Worm (Caenorhabditis elegans) whole organism, late embryonic: ENCODE data around the gene prdx-6.

ENCODE experiments used
- C08G9.2 ChIP-seq: sonication (generic microtip); optimal IDR thresholded peaks from 2 replicates; lab custom pipeline; 2016; ENCODE audit warnings: mild to moderate bottlenecking, missing genetic modification characterization, moderate library complexity, missing compliant biosample characterization
- F13H6.1 ChIP-seq: sonication (generic microtip); optimal IDR thresholded peaks from 2 replicates; lab custom pipeline; 2016; ENCODE audit warnings: missing genetic modification characterization, missing compliant biosample characterization
- K02D7.2 ChIP-seq: sonication (generic microtip); optimal IDR thresholded peaks from 2 replicates; lab custom pipeline; 2017; ENCODE audit warnings: mild to moderate bottlenecking, missing genetic modification characterization, missing compliant biosample characterization
- K09A11.1 ChIP-seq: sonication (generic microtip); optimal IDR thresholded peaks from 2 replicates; lab custom pipeline; 2017; ENCODE audit warnings: antibody characterized with exemption, mild to moderate bottlenecking, missing genetic modification characterization, missing compliant biosample characterization; ENCODE audit not compliant: insufficient read depth
- T23F11.4 ChIP-seq: fragments of 200-800 bp; sonication (Bioruptor generic); optimal IDR thresholded peaks from 2 replicates; lab custom pipeline; 2018; ENCODE audit warnings: mild to moderate bottlenecking, missing genetic modification characterization, missing compliant biosample characterization
- Y22D7AL.16 ChIP-seq: sonication (generic microtip); optimal IDR thresholded peaks from 2 replicates; lab custom pipeline; 2016; ENCODE audit warnings: missing genetic modification characterization, missing compliant biosample characterization
- ahr-1 ChIP-seq: sonication (generic microtip); optimal IDR thresholded peaks from 2 replicates; lab custom pipeline; 2016; ENCODE audit warnings: missing genetic modification characterization, missing compliant biosample characterization
- ama-1 ChIP-seq: fragments of 150-350 bp; optimal IDR thresholded peaks from 2 replicates; lab custom pipeline; 2014
- ceh-2 ChIP-seq: sonication (generic microtip); optimal IDR thresholded peaks from 2 replicates; lab custom pipeline; 2016; ENCODE audit warnings: missing genotype, missing genetic modification characterization, missing compliant biosample characterization
- ceh-22 ChIP-seq: sonication (generic microtip); optimal IDR thresholded peaks from 2 replicates; lab custom pipeline; 2017; ENCODE audit warnings: missing biosample characterization, missing genetic modification characterization
- ceh-30 ChIP-seq: fragments of 150-350 bp; optimal IDR thresholded peaks from 2 replicates; lab custom pipeline; 2014; ENCODE audit warnings: missing biosample characterization, missing genetic modification characterization
- ceh-31 ChIP-seq: sonication (generic microtip); optimal IDR thresholded peaks from 2 replicates; lab custom pipeline; 2016; ENCODE audit warnings: missing genetic modification characterization, missing compliant biosample characterization
- ceh-34 ChIP-seq: sonication (generic microtip); optimal IDR thresholded peaks from 2 replicates; lab custom pipeline; 2016; ENCODE audit warnings: mild to moderate bottlenecking, missing genetic modification characterization, missing compliant biosample characterization
- ceh-6 ChIP-seq: fragments of 200-800 bp; sonication (Bioruptor generic); optimal IDR thresholded peaks from 2 replicates; lab custom pipeline; 2018; ENCODE audit warnings: mild to moderate bottlenecking, missing genetic modification characterization, missing compliant biosample characterization
- ceh-9 ChIP-seq: sonication (generic microtip); optimal IDR thresholded peaks from 2 replicates; lab custom pipeline; 2016; ENCODE audit warnings: mild to moderate bottlenecking, missing genetic modification characterization, inconsistent platforms, missing compliant biosample characterization
- dmd-4 ChIP-seq: sonication (generic microtip); optimal IDR thresholded peaks from 2 replicates; lab custom pipeline; 2016; ENCODE audit warnings: borderline replicate concordance, missing genetic modification characterization, missing compliant biosample characterization
- elt-4 ChIP-seq: sonication (generic microtip); optimal IDR thresholded peaks from 2 replicates; lab custom pipeline; 2016; ENCODE audit warnings: missing genetic modification characterization, missing compliant biosample characterization
- fkh-10 ChIP-seq: fragments of 150-350 bp; optimal IDR thresholded peaks from 2 replicates; lab custom pipeline; 2014; ENCODE audit warnings: missing biosample characterization, missing genetic modification reagents, missing genetic modification characterization
- fkh-6 ChIP-seq: sonication (generic microtip); optimal IDR thresholded peaks from 2 replicates; lab custom pipeline; 2016; ENCODE audit warnings: missing genetic modification characterization, missing compliant biosample characterization
- gmeb-2 ChIP-seq: sonication (generic microtip); optimal IDR thresholded peaks from 2 replicates; lab custom pipeline; 2016; ENCODE audit warnings: missing genetic modification characterization, inconsistent platforms, missing compliant biosample characterization
- hlh-13 ChIP-seq: fragments of 200-800 bp; sonication (Bioruptor generic); optimal IDR thresholded peaks from 2 replicates; lab custom pipeline; 2018; ENCODE audit warnings: mild to moderate bottlenecking, missing genetic modification characterization, missing compliant biosample characterization
- hlh-15 ChIP-seq: sonication (generic microtip); optimal IDR thresholded peaks from 2 replicates; lab custom pipeline; 2016; ENCODE audit warnings: missing genetic modification characterization, missing compliant biosample characterization
- hlh-30 ChIP-seq: sonication (generic microtip); optimal IDR thresholded peaks from 2 replicates; lab custom pipeline; 2017; ENCODE audit warnings: antibody characterized with exemption, missing genetic modification characterization, missing compliant biosample characterization; ENCODE audit not compliant: insufficient read depth
- hlh-6 ChIP-seq: sonication (generic microtip); optimal IDR thresholded peaks from 2 replicates; lab custom pipeline; 2016; ENCODE audit warnings: missing genotype, missing genetic modification characterization, missing compliant biosample characterization
- lim-6 ChIP-seq: sonication (generic microtip); optimal IDR thresholded peaks from 2 replicates; lab custom pipeline; 2016; ENCODE audit warnings: missing genetic modification characterization, missing compliant biosample characterization
- lin-11 ChIP-seq: fragments of 200-800 bp; sonication (Bioruptor generic); optimal IDR thresholded peaks from 2 replicates; lab custom pipeline; 2018; ENCODE audit warnings: mild to moderate bottlenecking, missing genetic modification characterization, missing compliant biosample characterization
- madf-2 ChIP-seq: sonication (generic microtip); optimal IDR thresholded peaks from 2 replicates; lab custom pipeline; 2017; ENCODE audit warnings: missing genetic modification characterization, missing compliant biosample characterization
- mec-3 ChIP-seq: sonication (generic microtip); optimal IDR thresholded peaks from 2 replicates; lab custom pipeline; 2016; ENCODE audit warnings: borderline replicate concordance, missing genetic modification characterization, missing compliant biosample characterization
- npax-4 ChIP-seq: sonication (generic microtip); optimal IDR thresholded peaks from 2 replicates; lab custom pipeline; 2016; ENCODE audit warnings: missing genetic modification characterization, missing compliant biosample characterization
- odd-2 ChIP-seq: sonication (generic microtip); optimal IDR thresholded peaks from 2 replicates; lab custom pipeline; 2017; ENCODE audit warnings: antibody characterized with exemption, mild to moderate bottlenecking, missing genetic modification characterization, missing compliant biosample characterization
- pag-3 ChIP-seq: sonication (generic microtip); optimal IDR thresholded peaks from 2 replicates; lab custom pipeline; 2016; ENCODE audit warnings: missing compliant biosample characterization, missing genetic modification characterization, borderline replicate concordance
- pat-9 ChIP-seq: fragments of 200-800 bp; sonication (Bioruptor generic); optimal IDR thresholded peaks from 2 replicates; lab custom pipeline; 2018; ENCODE audit warnings: mild to moderate bottlenecking, missing genetic modification characterization, moderate library complexity, missing compliant biosample characterization
- pax-1 ChIP-seq: fragments of 150-350 bp; optimal IDR thresholded peaks from 2 replicates; lab custom pipeline; 2014; ENCODE audit warnings: missing biosample characterization, missing genetic modification characterization
- pha-2 ChIP-seq: sonication (generic microtip); optimal IDR thresholded peaks from 2 replicates; lab custom pipeline; 2017; ENCODE audit warnings: mild to moderate bottlenecking, missing genetic modification characterization, missing compliant biosample characterization
- pqm-1 ChIP-seq: sonication (generic microtip); optimal IDR thresholded peaks from 2 replicates; lab custom pipeline; 2016; ENCODE audit warnings: missing genetic modification characterization, missing compliant biosample characterization
- pros-1 ChIP-seq: fragments of 150-350 bp; optimal IDR thresholded peaks from 2 replicates; lab custom pipeline; 2014; ENCODE audit warnings: missing biosample characterization, missing genetic modification reagents, missing genetic modification characterization
- ref-2 ChIP-seq: sonication (generic microtip); optimal IDR thresholded peaks from 2 replicates; lab custom pipeline; 2016; ENCODE audit warnings: missing genetic modification characterization, missing compliant biosample characterization
- rnt-1 ChIP-seq: sonication (generic microtip); optimal IDR thresholded peaks from 2 replicates; lab custom pipeline; 2016; ENCODE audit warnings: missing genetic modification characterization, missing compliant biosample characterization
- sdc-2 ChIP-seq: sonication (generic microtip); optimal IDR thresholded peaks from 2 replicates; lab custom pipeline; 2016; ENCODE audit warnings: missing genotype, missing genetic modification characterization, missing compliant biosample characterization
- sox-4 ChIP-seq: sonication (generic microtip); optimal IDR thresholded peaks from 2 replicates; lab custom pipeline; 2017; ENCODE audit warnings: mild to moderate bottlenecking, missing genetic modification characterization, inconsistent platforms, missing compliant biosample characterization
- tbx-2 ChIP-seq: sonication (generic microtip); optimal IDR thresholded peaks from 2 replicates; lab custom pipeline; 2016; ENCODE audit warnings: missing genetic modification characterization, missing compliant biosample characterization
- ttx-3 ChIP-seq: sonication (generic microtip); optimal IDR thresholded peaks from 2 replicates; lab custom pipeline; 2016; ENCODE audit warnings: missing genetic modification reagents, missing genetic modification characterization, missing compliant biosample characterization
- unc-42 ChIP-seq: sonication (generic microtip); optimal IDR thresholded peaks from 2 replicates; lab custom pipeline; 2016; ENCODE audit warnings: missing genotype, missing genetic modification characterization, missing compliant biosample characterization
- unc-55 ChIP-seq: sonication (generic microtip); optimal IDR thresholded peaks from 2 replicates; lab custom pipeline; 2017; ENCODE audit warnings: missing biosample characterization, missing genetic modification reagents, missing genetic modification characterization
- zip-5 ChIP-seq: sonication (generic microtip); optimal IDR thresholded peaks from 2 replicates; lab custom pipeline; 2016; ENCODE audit warnings: missing genetic modification characterization, missing compliant biosample characterization
- ztf-16 ChIP-seq: sonication (generic microtip); optimal IDR thresholded peaks from 2 replicates; lab custom pipeline; 2017; ENCODE audit warnings: missing genetic modification characterization, missing compliant biosample characterization

Gene prdx-6

DNA sequence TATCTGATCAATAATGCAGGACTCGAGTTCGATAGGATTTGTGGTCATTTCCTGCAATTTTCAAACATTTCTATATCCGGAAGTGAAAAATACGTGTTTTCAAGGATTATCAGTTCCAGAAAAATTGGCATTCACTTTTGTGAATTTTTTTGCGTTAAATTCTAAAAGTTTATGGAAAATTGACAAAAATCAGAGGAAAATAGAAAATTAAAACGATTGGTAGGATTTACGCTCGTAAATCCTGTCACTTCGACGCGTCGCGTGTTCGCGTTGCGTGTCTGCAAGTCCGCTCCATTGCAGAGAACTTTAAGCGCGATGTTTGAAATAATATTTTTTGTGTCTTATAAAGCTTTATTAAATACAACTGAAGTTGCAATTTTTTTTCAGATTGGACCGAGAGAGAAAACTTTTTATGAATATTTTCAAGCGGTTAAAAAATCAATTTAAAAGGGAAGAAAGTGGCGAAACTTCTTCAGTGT, 37.1 kb downstream of the prdx-6 start, which contains the start of gene rcat-1 (continued):
- peak; percentile 7 for TF ChIP-seq rnt-1 (tag; lab: Kevin White, UChicago)
- no peak for TF ChIP-seq lin-11 (tag; lab: Kevin White, UChicago)
- no peak for TF ChIP-seq sox-4 (tag; lab: Kevin White, UChicago)
- TF ChIP-seq ceh-31 = peak; percentile 54
- TF ChIP-seq lim-6 = no peak
- TF ChIP-seq pax-1 (tag; lab: Kevin White, UChicago) = peak; percentile 64
- no peak for TF ChIP-seq F13H6.1 (tag; lab: Kevin White, UChicago)
- TF ChIP-seq ceh-6 (GFP tag; lab: Kevin White, UChicago) = no peak
- TF ChIP-seq K02D7.2 (tag; lab: Kevin White, UChicago) = no peak
- peak; percentile 32 for TF ChIP-seq ztf-16 (tag; lab: Kevin White, UChicago)
- no peak for TF ChIP-seq pros-1
- TF ChIP-seq pat-9 (tag; lab: Kevin White, UChicago) = no peak
- no peak for TF ChIP-seq pqm-1 (tag; lab: Kevin White, UChicago)
- peak; percentile 71 for TF ChIP-seq unc-55 (GFP tag; lab: Kevin White, UChicago)
- no peak for TF ChIP-seq fkh-10 (GFP tag; lab: Kevin White, UChicago)
- TF ChIP-seq C08G9.2 = no peak
- no peak for TF ChIP-seq sdc-2 (tag; lab: Kevin White, UChicago)
- no peak for TF ChIP-seq ceh-2
- no peak for TF ChIP-seq T23F11.4 (GFP tag; lab: Kevin White, UChicago)
- TF ChIP-seq ahr-1 (tag; lab: Kevin White, UChicago) = no peak
- no peak for TF ChIP-seq ama-1 (lab: Kevin White, UChicago)
- TF ChIP-seq pag-3 (tag; lab: Kevin White, UChicago) = no peak
- peak; percentile 31 for TF ChIP-seq tbx-2 (tag; lab: Kevin White, UChicago)
- TF ChIP-seq odd-2 (tag; lab: Kevin White, UChicago) = no peak
- no peak for TF ChIP-seq ceh-22 (tag; lab: Kevin White, UChicago)
- TF ChIP-seq hlh-6 (tag; lab: Kevin White, UChicago) = no peak
- no peak for TF ChIP-seq gmeb-2 (tag; lab: Kevin White, UChicago)
- no peak for TF ChIP-seq Y22D7AL.16 (tag; lab: Kevin White, UChicago)
- no peak for TF ChIP-seq mec-3
- TF ChIP-seq madf-2 = no peak
- no peak for TF ChIP-seq ref-2 (tag; lab: Kevin White, UChicago)
- no peak for TF ChIP-seq dmd-4 (tag; lab: Kevin White, UChicago)
- TF ChIP-seq, all 69 proteins: peak for 12

DNA sequence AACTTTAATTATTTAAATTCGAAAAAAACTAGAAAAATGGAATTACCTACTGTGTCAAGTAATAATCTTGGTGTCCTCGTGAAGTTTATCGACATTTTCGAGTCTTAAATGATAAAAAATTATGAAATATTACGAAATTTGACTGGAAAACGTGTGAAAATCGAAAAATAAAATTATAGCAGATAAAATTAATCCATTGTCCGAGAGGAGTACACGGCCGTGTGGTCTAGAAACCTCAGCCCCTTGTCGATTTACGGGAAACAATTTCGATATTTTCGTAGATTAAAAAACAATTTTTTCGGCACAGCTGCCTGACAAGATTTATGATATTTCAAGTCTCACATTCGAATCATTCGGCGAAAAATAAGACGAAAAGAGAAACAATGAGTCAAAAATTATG, 38.7 kb downstream of the prdx-6 start, which contains the start of gene R02D3.8:
Gene R02D3.8, minus strand, starts transcription at position 109 of the 400 bp plus-strand sequence.
- TF ChIP-seq elt-4 (tag; lab: Kevin White, UChicago) (no peak), fkh-6 (no peak), ceh-2 (no peak), ceh-31 (peak; percentile 41), hlh-13 (GFP tag; lab: Kevin White, UChicago) (no peak), hlh-15 (tag; lab: Kevin White, UChicago) (no peak), pros-1 (no peak), npax-4 (tag; lab: Kevin White, UChicago) (no peak), lin-11 (tag; lab: Kevin White, UChicago) (no peak), tbx-2 (tag; lab: Kevin White, UChicago) (peak; percentile 27), C08G9.2 (peak; percentile 12), ceh-34 (tag; lab: Kevin White, UChicago) (no peak)

DNA sequence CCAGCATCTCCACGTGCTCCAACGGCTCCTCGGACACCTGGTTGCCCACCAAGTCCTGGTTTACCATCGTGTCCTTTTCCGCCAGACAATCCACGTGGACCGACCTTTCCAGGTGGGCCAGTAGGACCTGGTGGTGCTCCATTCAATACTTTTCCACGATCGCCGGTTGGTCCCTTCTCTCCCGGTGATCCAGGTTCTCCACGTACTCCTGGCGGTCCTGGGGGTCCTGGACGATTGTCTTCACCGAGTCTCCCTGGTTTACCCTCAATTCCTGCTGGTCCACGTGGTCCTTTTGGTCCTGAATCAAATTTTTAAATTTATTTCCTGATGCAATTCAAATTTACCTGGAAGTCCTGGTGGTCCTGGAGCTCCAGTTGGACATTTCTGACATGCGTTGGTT, 40.0 kb downstream of the prdx-6 start:
- TF ChIP-seq fkh-10 (GFP tag; lab: Kevin White, UChicago) (no peak), hlh-30 (tag; lab: Kevin White, UChicago) (no peak), ceh-30 (tag; lab: Kevin White, UChicago) (no peak), ceh-6 (GFP tag; lab: Kevin White, UChicago) (no peak), F13H6.1 (tag; lab: Kevin White, UChicago) (no peak), gmeb-2 (tag; lab: Kevin White, UChicago) (no peak), K09A11.1 (no peak), pros-1 (no peak), unc-42 (no peak), K02D7.2 (tag; lab: Kevin White, UChicago) (no peak), T23F11.4 (GFP tag; lab: Kevin White, UChicago) (no peak), lim-6 (no peak), ztf-16 (tag; lab: Kevin White, UChicago) (no peak), ama-1 (lab: Kevin White, UChicago) (no peak), ttx-3 (tag; lab: Kevin White, UChicago) (no peak), zip-5 (no peak), mec-3 (no peak), pha-2 (tag; lab: Kevin White, UChicago) (no peak), ceh-9 (tag; lab: Kevin White, UChicago) (no peak), fkh-6 (no peak)
- TF ChIP-seq, all 69 proteins: peak for 0
